Fruit fly (Drosophila melanogaster): ENCODE results near the gene Burs.

Gene Burs

DNA sequence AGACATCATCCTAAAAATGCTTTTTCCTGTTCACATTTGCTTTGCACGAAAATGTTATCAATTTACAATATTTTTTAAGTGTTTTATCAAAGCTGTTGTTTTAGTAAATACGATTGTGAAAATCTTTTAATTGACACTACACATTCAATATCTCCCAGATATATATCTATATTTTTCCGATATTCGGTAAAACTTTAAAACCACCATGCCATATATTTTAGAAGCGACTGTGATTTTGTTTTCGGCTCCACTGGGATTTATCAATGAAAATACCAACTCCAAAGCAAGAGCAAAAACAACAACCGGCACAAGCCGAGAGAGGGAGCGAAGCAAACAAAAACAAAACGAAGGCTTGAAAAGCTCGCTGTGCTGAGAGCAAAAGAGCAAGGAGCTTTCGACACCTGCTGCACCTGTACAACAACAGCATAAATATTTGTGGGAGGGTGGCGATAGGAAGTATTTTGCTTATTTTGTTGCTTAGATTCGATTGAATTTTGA lies 49.3 kb upstream of the Burs start (continued):
- peak; percentile 66 for TF ChIP-seq nom (GFP tag; optimal IDR thresholded peaks at IDR 0.05)
- TF ChIP-seq CG2875 (GFP tag; optimal IDR thresholded peaks at IDR 0.05) = no peak
- peak; percentile 37; the same call in 1 of the 3 replicates for TF ChIP-seq tgo (GFP tag; IDR thresholded peaks at IDR 0.05)
- peak; percentile 42 to 69 for TF ChIP-seq bsh (GFP tag; optimal IDR thresholded peaks at IDR 0.05)
- TF ChIP-seq CoRest (tag; optimal IDR thresholded peaks at IDR 0.05) = peak; percentile 58
- peak; percentile 21 for TF ChIP-seq fu2 (GFP tag; optimal IDR thresholded peaks at IDR 0.05)
- TF ChIP-seq CG11723 (GFP tag; optimal IDR thresholded peaks at IDR 0.05) = peak; percentile 12
- TF ChIP-seq CG17361 (GFP tag; IDR thresholded peaks at IDR 0.05) = peak; percentile 68; the same call in 2 of the 3 replicates
- no peak for TF ChIP-seq shn (GFP tag; optimal IDR thresholded peaks at IDR 0.05)
- peak; percentile 71 for TF ChIP-seq CG2120 (GFP tag; optimal IDR thresholded peaks at IDR 0.05)
- TF ChIP-seq al (GFP tag; IDR thresholded peaks at IDR 0.05) = peak; percentile 46; the same call in 1 of the 2 replicates
- peak; percentile 27 for TF ChIP-seq CG4854 (GFP tag; optimal IDR thresholded peaks at IDR 0.05)
- TF ChIP-seq Awh (GFP tag; IDR thresholded peaks at IDR 0.05) = no peak
- no peak for TF ChIP-seq Neu2 (GFP tag; optimal IDR thresholded peaks at IDR 0.05; ENCODE audit: borderline replicate concordance)
- TF ChIP-seq Hsf (GFP tag; optimal IDR thresholded peaks at IDR 0.05) = peak; percentile 23
- TF ChIP-seq Bgb (GFP tag; IDR thresholded peaks at IDR 0.05; ENCODE audit: partially characterized antibody) = no peak
- TF ChIP-seq Tbp (GFP tag; optimal IDR thresholded peaks at IDR 0.05) = no peak
- no peak for TF ChIP-seq CG11696 (GFP tag; IDR thresholded peaks at IDR 0.05)
- 0 out of 3 replicates have a peak, but pooled peaks have one; percentile 20 for TF ChIP-seq zfh1 (GFP tag; IDR thresholded peaks at IDR 0.05)
- TF ChIP-seq Fer3 (tag; optimal IDR thresholded peaks at IDR 0.05) = peak; percentile 28
- TF ChIP-seq CG11504 (tag; optimal IDR thresholded peaks at IDR 0.05) = peak; percentile 66
- TF ChIP-seq gfzf (GFP tag; optimal IDR thresholded peaks at IDR 0.05) = no peak

DNA sequence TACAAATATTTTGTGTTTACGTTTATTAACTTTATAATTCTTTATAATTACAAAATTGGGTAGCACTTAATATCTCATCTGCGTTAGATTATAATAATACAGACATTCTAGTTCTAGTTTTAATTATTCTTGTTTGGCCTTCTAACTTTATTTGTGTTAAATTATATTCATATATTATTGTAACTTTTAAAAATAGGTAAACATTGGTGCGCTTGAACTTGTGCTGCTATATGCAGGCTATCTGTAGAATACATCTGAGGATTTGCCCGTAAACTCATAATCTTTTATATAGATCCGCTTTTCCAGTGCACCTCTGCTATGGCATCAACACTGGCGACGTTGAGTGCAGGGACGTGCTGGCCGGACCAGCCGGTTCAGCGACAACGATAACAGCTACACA lies 46.9 kb upstream of the Burs start:
- 0 out of 2 replicates have a peak, but pooled peaks have one; percentile 11 for TF ChIP-seq Drgx (GFP tag; IDR thresholded peaks at IDR 0.05)
- TF ChIP-seq Lpt (GFP tag; optimal IDR thresholded peaks at IDR 0.05) = no peak

DNA sequence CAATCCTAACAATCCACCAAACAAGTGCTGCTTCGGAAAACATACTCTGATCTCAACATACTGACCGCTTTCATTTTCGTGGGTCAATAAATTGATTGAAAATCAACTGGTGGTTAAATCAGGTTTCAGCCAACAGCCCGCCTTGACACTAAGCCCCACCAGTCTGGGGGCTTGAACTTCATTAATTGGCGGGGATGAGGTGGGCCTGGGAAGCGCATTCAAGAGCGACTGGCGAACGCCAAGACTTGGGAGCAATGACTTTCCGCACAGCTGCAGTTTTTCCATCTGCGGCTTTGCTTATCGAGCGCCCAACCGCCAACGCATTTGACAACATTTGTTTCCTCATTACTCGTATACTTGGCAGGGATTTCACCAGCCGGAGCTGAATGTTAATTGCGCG lies 42.7 kb upstream of the Burs start:
- TF ChIP-seq Meics (GFP tag; optimal IDR thresholded peaks at IDR 0.05) (no peak), chm (GFP tag; IDR thresholded peaks at IDR 0.05) (no peak), schlank (tag; optimal IDR thresholded peaks at IDR 0.05) (no peak), CG31365 (tag; optimal IDR thresholded peaks at IDR 0.05) (no peak), sim (GFP tag; IDR thresholded peaks at IDR 0.05) (no peak), GATAe (GFP tag; conservative IDR thresholded peaks at IDR 0.05) (no peak), Awh (GFP tag; IDR thresholded peaks at IDR 0.05) (0 out of 2 replicates have a peak, but pooled peaks have one; percentile 32), cad (GFP tag; optimal IDR thresholded peaks at IDR 0.05) (no peak), cas (GFP tag; IDR thresholded peaks at IDR 0.05) (no peak), Nf-YA (GFP tag; IDR thresholded peaks at IDR 0.05) (no peak), oc (tag; optimal IDR thresholded peaks at IDR 0.05) (peak; percentile 53)

DNA sequence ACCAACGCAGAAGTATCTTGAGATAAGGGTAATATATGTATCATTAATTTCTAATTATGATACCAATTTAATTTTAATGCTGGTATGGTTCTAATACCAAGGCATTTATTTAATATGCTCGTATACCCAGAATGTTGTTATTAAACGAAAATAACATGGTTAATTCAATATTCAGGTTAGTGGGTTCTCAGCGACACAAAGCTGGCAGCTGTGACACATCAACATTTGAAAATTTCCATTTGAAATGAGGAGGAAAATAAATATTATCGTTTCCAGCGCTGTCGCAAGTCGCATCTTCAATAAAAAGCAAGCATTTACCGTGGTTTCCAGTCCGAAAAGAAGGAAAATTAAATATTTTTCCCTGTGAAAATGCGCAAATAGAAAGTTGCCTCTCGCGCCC lies 38.4 kb upstream of the Burs start:
- TF ChIP-seq CG1602 (GFP tag; optimal IDR thresholded peaks at IDR 0.05) = no peak
- TF ChIP-seq amos (GFP tag; IDR thresholded peaks at IDR 0.05; ENCODE audit: partially characterized antibody) = no peak
- peak; percentile 94 for TF ChIP-seq CG18011 (GFP tag; optimal IDR thresholded peaks at IDR 0.05)
- TF ChIP-seq odd (GFP tag; optimal IDR thresholded peaks at IDR 0.05) = no peak
- no peak for TF ChIP-seq CG18619 (GFP tag; optimal IDR thresholded peaks at IDR 0.05)
- no peak for TF ChIP-seq CG8290 (GFP tag; optimal IDR thresholded peaks at IDR 0.05)
- no peak for TF ChIP-seq CG8290 (tag; optimal IDR thresholded peaks at IDR 0.05)
- TF ChIP-seq disco-r (GFP tag; optimal IDR thresholded peaks at IDR 0.05) = no peak
- no peak for TF ChIP-seq twi (tag; optimal IDR thresholded peaks at IDR 0.05)
- peak; percentile 38 for TF ChIP-seq stwl (tag; optimal IDR thresholded peaks at IDR 0.05)
- no peak for TF ChIP-seq hth (optimal IDR thresholded peaks at IDR 0.05)
- no peak for TF ChIP-seq Ets97D (GFP tag; optimal IDR thresholded peaks at IDR 0.05)
- TF ChIP-seq pb (GFP tag; optimal IDR thresholded peaks at IDR 0.05) = no peak
- no peak for TF ChIP-seq btn (GFP tag; optimal IDR thresholded peaks at IDR 0.05)
- no peak for TF ChIP-seq Adf1 (GFP tag; IDR thresholded peaks at IDR 0.05)
